Worm (Caenorhabditis elegans) whole organism, L1 larva: Measurements from ENCODE around the gene nlp-24.

Experiments
- C16A3.4 ChIP-seq: fragments of 150-350 bp; optimal IDR thresholded peaks from 2 replicates; lab custom pipeline; 2014; ENCODE audit warnings: missing biosample characterization, missing genetic modification characterization
- C34B4.2 ChIP-seq: sonication (generic microtip); optimal IDR thresholded peaks from 2 replicates; lab custom pipeline; 2017; ENCODE audit warnings: mild to moderate bottlenecking, missing genetic modification characterization, missing compliant biosample characterization
- F16B12.6 ChIP-seq: fragments of 150-350 bp; optimal IDR thresholded peaks from 2 replicates; lab custom pipeline; 2014; ENCODE audit warnings: missing biosample characterization, missing genetic modification characterization
- aha-1 ChIP-seq: fragments of 150-350 bp; optimal IDR thresholded peaks from 2 replicates; lab custom pipeline; 2014; ENCODE audit warnings: missing biosample characterization, missing genetic modification characterization
- alr-1 ChIP-seq: fragments of 200-800 bp; sonication (Bioruptor generic); optimal IDR thresholded peaks from 2 replicates; lab custom pipeline; 2018; ENCODE audit warnings: borderline replicate concordance, mild to moderate bottlenecking, missing genetic modification characterization, missing compliant biosample characterization
- aly-2 ChIP-seq: fragments of 150-350 bp; optimal IDR thresholded peaks from 2 replicates; lab custom pipeline; 2014; ENCODE audit warnings: missing biosample characterization, missing genetic modification characterization
- ceh-63 ChIP-seq: fragments of 200-800 bp; sonication (Bioruptor generic); optimal IDR thresholded peaks from 2 replicates; lab custom pipeline; 2018; ENCODE audit warnings: mild to moderate bottlenecking, missing genetic modification characterization, missing compliant biosample characterization
- ceh-88 ChIP-seq: fragments of 200-800 bp; sonication (Bioruptor generic); IDR thresholded peaks from 2 replicates; pipeline ENCODE4 v1.3.6; 2022; ENCODE audit warnings: missing genetic modification characterization, missing compliant biosample characterization
- ceh-90 ChIP-seq: sonication (generic microtip); optimal IDR thresholded peaks from 2 replicates; lab custom pipeline; 2016; ENCODE audit warnings: missing genetic modification characterization, missing compliant biosample characterization
- dpl-1 ChIP-seq, 3 experiments: fragments of 150-350 bp in 2 of 3; sonication (generic microtip) in 1 of 3; optimal IDR thresholded peaks; 2 replicates each; lab custom pipeline; 2014 to 2017; ENCODE audit warnings: missing biosample characterization in 3 of 3, missing genetic modification characterization in 3 of 3, missing genetic modification reagents in 3 of 3
- dsc-1 ChIP-seq: sonication (generic microtip); optimal IDR thresholded peaks from 2 replicates; lab custom pipeline; 2016; ENCODE audit warnings: mild to moderate bottlenecking, missing genetic modification characterization, missing compliant biosample characterization
- efl-1 ChIP-seq, 4 experiments: fragments of 150-350 bp; optimal IDR thresholded peaks in 3 of 4; peaks in 1 of 4; 1 replicate in 1 of 4; 2 replicates in 3 of 4; lab custom pipeline; 2014; ENCODE audit warnings: missing biosample characterization in 2 of 4, missing genetic modification characterization in 2 of 4, missing genetic modification reagents in 2 of 4
- egl-13 ChIP-seq: sonication (generic microtip); optimal IDR thresholded peaks from 2 replicates; lab custom pipeline; 2016; ENCODE audit warnings: missing genotype, missing genetic modification reagents, missing genetic modification characterization, missing compliant biosample characterization
- elt-2 ChIP-seq: sonication (generic microtip); optimal IDR thresholded peaks from 2 replicates; lab custom pipeline; 2016; ENCODE audit warnings: missing genetic modification characterization, mild to moderate bottlenecking, inconsistent platforms, missing compliant biosample characterization, missing genetic modification reagents
- ets-5 ChIP-seq: fragments of 200-800 bp; sonication (Bioruptor generic); IDR thresholded peaks from 2 replicates; pipeline ENCODE4 v1.3.6; 2022; ENCODE audit warnings: missing genetic modification characterization, missing compliant biosample characterization
- fkh-10 ChIP-seq: sonication (generic microtip); optimal IDR thresholded peaks from 2 replicates; lab custom pipeline; 2017; ENCODE audit warnings: missing biosample characterization, missing genetic modification reagents, missing genetic modification characterization
- fkh-8 ChIP-seq: sonication (generic microtip); optimal IDR thresholded peaks from 2 replicates; lab custom pipeline; 2016; ENCODE audit warnings: mild to moderate bottlenecking, missing genetic modification characterization, missing compliant biosample characterization
- irx-1 ChIP-seq: sonication (generic microtip); optimal IDR thresholded peaks from 2 replicates; lab custom pipeline; 2016; ENCODE audit warnings: missing genetic modification characterization, missing compliant biosample characterization
- isw-1 ChIP-seq: fragments of 200-800 bp; sonication (Bioruptor generic); IDR thresholded peaks from 2 replicates; pipeline ENCODE4 v1.3.6; 2022; ENCODE audit warnings: missing genetic modification characterization, missing compliant biosample characterization
- jun-1 ChIP-seq: fragments of 150-350 bp; optimal IDR thresholded peaks from 2 replicates; lab custom pipeline; 2014; ENCODE audit warnings: missing biosample characterization, missing genetic modification reagents, missing genetic modification characterization
- lin-14 ChIP-seq: fragments of 200-800 bp; sonication (Bioruptor generic); optimal IDR thresholded peaks from 2 replicates; lab custom pipeline; 2018; ENCODE audit warnings: mild to moderate bottlenecking, missing genetic modification characterization, moderate library complexity, missing compliant biosample characterization
- lin-15B ChIP-seq: fragments of 150-350 bp; sonication (generic microtip); optimal IDR thresholded peaks from 3 replicates; lab custom pipeline; 2014; ENCODE audit warnings: missing biosample characterization, missing genetic modification characterization
- lin-35 ChIP-seq, 2 experiments: fragments of 150-350 bp; optimal IDR thresholded peaks; 2 replicates each; lab custom pipeline; 2014; ENCODE audit warnings: missing biosample characterization in 2 of 2, missing genetic modification characterization in 2 of 2, missing genetic modification reagents in 2 of 2
- lin-39 ChIP-seq: fragments of 150-350 bp; optimal IDR thresholded peaks from 2 replicates; lab custom pipeline; 2014; ENCODE audit warnings: missing biosample characterization, missing genetic modification reagents, missing genetic modification characterization
- lir-3 ChIP-seq: sonication (generic microtip); optimal IDR thresholded peaks from 2 replicates; lab custom pipeline; 2016; ENCODE audit warnings: mild to moderate bottlenecking, missing genetic modification characterization, moderate library complexity, missing compliant biosample characterization; ENCODE audit not compliant: poor library complexity
- lsy-2 ChIP-seq, 2 experiments: fragments of 150-350 bp; optimal IDR thresholded peaks; 2 replicates each; lab custom pipeline; 2014; ENCODE audit warnings: missing biosample characterization in 2 of 2, missing genetic modification characterization in 2 of 2
- mab-9 ChIP-seq: fragments of 200-800 bp; sonication (Bioruptor generic); IDR thresholded peaks from 2 replicates; pipeline ENCODE4 v1.3.6; 2022; ENCODE audit warnings: missing genetic modification reagents, missing genetic modification characterization, missing compliant biosample characterization
- mdl-1 ChIP-seq, 2 experiments: fragments of 150-350 bp; optimal IDR thresholded peaks; 2 replicates each; lab custom pipeline; 2014 to 2017; ENCODE audit warnings: missing biosample characterization in 2 of 2, missing genetic modification characterization in 2 of 2, inconsistent platforms in 1 of 2
- mef-2 ChIP-seq: fragments of 150-350 bp; optimal IDR thresholded peaks from 2 replicates; lab custom pipeline; 2014; ENCODE audit warnings: missing biosample characterization, missing genetic modification characterization
- mep-1 ChIP-seq: fragments of 150-350 bp; optimal IDR thresholded peaks from 2 replicates; lab custom pipeline; 2014; ENCODE audit warnings: missing biosample characterization, missing genetic modification characterization
- nhr-11 ChIP-seq: fragments of 150-350 bp; optimal IDR thresholded peaks from 2 replicates; lab custom pipeline; 2014; ENCODE audit warnings: missing biosample characterization, missing genetic modification characterization
- nhr-12 ChIP-seq: sonication (generic microtip); optimal IDR thresholded peaks from 2 replicates; lab custom pipeline; 2017; ENCODE audit warnings: missing biosample characterization, missing genetic modification characterization
- nhr-19 ChIP-seq: fragments of 200-800 bp; sonication (Bioruptor generic); conservative IDR thresholded peaks from 2 replicates; pipeline ENCODE4 v1.3.6; 2022; ENCODE audit warnings: missing genetic modification characterization, missing compliant biosample characterization
- nhr-20 ChIP-seq: sonication (generic microtip); optimal IDR thresholded peaks from 2 replicates; lab custom pipeline; 2016; ENCODE audit warnings: mild to moderate bottlenecking, missing genetic modification characterization, missing compliant biosample characterization
- nhr-237 ChIP-seq: fragments of 150-350 bp; optimal IDR thresholded peaks from 2 replicates; lab custom pipeline; 2014; ENCODE audit warnings: missing biosample characterization, missing genetic modification characterization
- nhr-47 ChIP-seq: sonication (generic microtip); optimal IDR thresholded peaks from 2 replicates; lab custom pipeline; 2016; ENCODE audit warnings: mild to moderate bottlenecking, missing genetic modification characterization, moderate library complexity, missing compliant biosample characterization
- nhr-71 ChIP-seq: sonication (generic microtip); optimal IDR thresholded peaks from 2 replicates; lab custom pipeline; 2016; ENCODE audit warnings: mild to moderate bottlenecking, missing genetic modification characterization, moderate library complexity, missing compliant biosample characterization
- nhr-76 ChIP-seq: sonication (generic microtip); optimal IDR thresholded peaks from 2 replicates; lab custom pipeline; 2017; ENCODE audit warnings: missing biosample characterization, missing genetic modification characterization
- nhr-77 ChIP-seq: fragments of 150-350 bp; optimal IDR thresholded peaks from 2 replicates; lab custom pipeline; 2014; ENCODE audit warnings: missing biosample characterization, missing genetic modification characterization
- pag-3 ChIP-seq: sonication (generic microtip); optimal IDR thresholded peaks from 2 replicates; lab custom pipeline; 2017; ENCODE audit warnings: missing genetic modification characterization, mild to moderate bottlenecking, missing compliant biosample characterization, antibody characterized with exemption, borderline replicate concordance; ENCODE audit not compliant: insufficient read depth
- pqm-1 ChIP-seq: sonication (generic microtip); optimal IDR thresholded peaks from 3 replicates; lab custom pipeline; 2017; ENCODE audit warnings: missing biosample characterization, missing genetic modification characterization
- rnt-1 ChIP-seq: sonication (generic microtip); optimal IDR thresholded peaks from 2 replicates; lab custom pipeline; 2016; ENCODE audit warnings: mild to moderate bottlenecking, missing genetic modification characterization, moderate library complexity, missing compliant biosample characterization
- snpc-4 ChIP-seq: fragments of 150-350 bp; optimal IDR thresholded peaks from 2 replicates; lab custom pipeline; 2014; ENCODE audit warnings: missing biosample characterization, missing genetic modification characterization
- sptf-1 ChIP-seq: fragments of 150-350 bp; optimal IDR thresholded peaks from 2 replicates; lab custom pipeline; 2014; ENCODE audit warnings: missing biosample characterization, missing genetic modification characterization
- swsn-7 ChIP-seq: sonication (generic microtip); optimal IDR thresholded peaks from 2 replicates; lab custom pipeline; 2016; ENCODE audit warnings: missing genetic modification characterization, missing compliant biosample characterization
- tbx-2 ChIP-seq: sonication (generic microtip); optimal IDR thresholded peaks from 2 replicates; lab custom pipeline; 2016; ENCODE audit warnings: missing genetic modification characterization, missing compliant biosample characterization
- tlp-1 ChIP-seq: fragments of 150-350 bp; optimal IDR thresholded peaks from 2 replicates; lab custom pipeline; 2014; ENCODE audit warnings: missing biosample characterization, missing genetic modification characterization
- unc-130 ChIP-seq: fragments of 150-350 bp; optimal IDR thresholded peaks from 2 replicates; lab custom pipeline; 2017; ENCODE audit warnings: missing biosample characterization, missing genetic modification characterization, inconsistent platforms
- unc-30 ChIP-seq: sonication (generic microtip); optimal IDR thresholded peaks from 2 replicates; lab custom pipeline; 2017; ENCODE audit warnings: missing biosample characterization, missing genetic modification characterization
- unc-62 ChIP-seq: fragments of 150-350 bp; optimal IDR thresholded peaks from 2 replicates; lab custom pipeline; 2014; ENCODE audit warnings: missing biosample characterization, missing genetic modification reagents, missing genetic modification characterization
- unc-86 ChIP-seq: sonication (generic microtip); optimal IDR thresholded peaks from 2 replicates; lab custom pipeline; 2016; ENCODE audit warnings: missing genetic modification characterization, missing compliant biosample characterization
- unc-98 ChIP-seq: fragments of 200-800 bp; sonication (Bioruptor generic); IDR thresholded peaks from 2 replicates; pipeline ENCODE4 v1.3.6; 2022; ENCODE audit warnings: missing genetic modification characterization, missing compliant biosample characterization
- xbp-1 ChIP-seq: sonication (generic microtip); optimal IDR thresholded peaks from 2 replicates; lab custom pipeline; 2016; ENCODE audit warnings: missing genetic modification characterization, missing compliant biosample characterization

nlp-24 gene

ce11 chrV:11638634-11639117 is 22.5 kb downstream of the nlp-24 start:
- TF ChIP-seq unc-30 (tag; lab: Kevin White, UChicago) (no peak), nhr-12 (tag; lab: Kevin White, UChicago) (no peak), mep-1 (peak; percentile 43), pag-3 (no peak), C16A3.4 (tag; lab: Kevin White, UChicago) (peak; percentile 27), ceh-88 (peak; percentile 57; the same call in 1 of the 2 replicates), nhr-237 (tag; lab: Kevin White, UChicago) (no peak), snpc-4 (tag; lab: Kevin White, UChicago) (no peak), elt-2 (tag; lab: Kevin White, UChicago) (no peak), C34B4.2 (no peak), nhr-47 (tag; lab: Kevin White, UChicago) (peak; percentile 42), rnt-1 (tag; lab: Kevin White, UChicago) (peak; percentile 74), unc-98 (GFP tag; lab: Robert Waterston, UW) (peak; percentile 21; the same call in 1 of the 2 replicates), nhr-77 (peak; percentile 12), ceh-63 (GFP tag; lab: Kevin White, UChicago) (peak; percentile 70), fkh-8 (peak; percentile 70), lin-35 (GFP tag; optimal IDR thresholded peaks at IDR 0.05; lab: Kevin White, UChicago) (peak in 1 of 2 experiments; percentile 51), lin-14 (peak; percentile 95), mab-9 (GFP tag; lab: Robert Waterston, UW) (no peak), F16B12.6 (tag; lab: Kevin White, UChicago) (no peak), sptf-1 (tag; lab: Kevin White, UChicago) (no peak), dpl-1 (GFP tag; optimal IDR thresholded peaks at IDR 0.05; lab: Kevin White, UChicago) (peak in 1 of 3 experiments; percentile 21), swsn-7 (tag; lab: Kevin White, UChicago) (peak; percentile 44), alr-1 (no peak), nhr-71 (tag; lab: Kevin White, UChicago) (peak; percentile 77), lir-3 (tag; lab: Kevin White, UChicago) (no peak), unc-62 (GFP tag; lab: Kevin White, UChicago) (no peak), mef-2 (tag; lab: Kevin White, UChicago) (no peak), efl-1 (optimal IDR thresholded peaks at IDR 0.05; lab: Kevin White, UChicago) (peak; percentile 26 to 39), efl-1 (GFP tag; optimal IDR thresholded peaks at IDR 0.05 in 1 of 2; lab: Kevin White, UChicago) (peak in 1 of 2 experiments; percentile 77), nhr-76 (tag; lab: Kevin White, UChicago) (no peak), tlp-1 (tag; lab: Kevin White, UChicago) (no peak), nhr-19 (GFP tag; lab: Robert Waterston, UW) (peak; percentile 78), isw-1 (GFP tag; lab: Robert Waterston, UW) (peak; percentile 50), ceh-90 (tag; lab: Kevin White, UChicago) (no peak), ets-5 (GFP tag; lab: Robert Waterston, UW) (no peak), unc-86 (tag; lab: Kevin White, UChicago) (peak; percentile 28), pqm-1 (tag; lab: Kevin White, UChicago) (no peak), fkh-10 (GFP tag; lab: Kevin White, UChicago) (peak; percentile 61), egl-13 (peak; percentile 50), dsc-1 (tag; lab: Kevin White, UChicago) (peak; percentile 51), xbp-1 (tag; lab: Kevin White, UChicago) (no peak), lsy-2 (tag; optimal IDR thresholded peaks at IDR 0.05; lab: Kevin White, UChicago) (peak; percentile 50 to 66), aha-1 (tag; lab: Kevin White, UChicago) (no peak), nhr-20 (peak; percentile 45), lin-15B (no peak), lin-39 (tag; lab: Kevin White, UChicago) (no peak), aly-2 (no peak), irx-1 (tag; lab: Kevin White, UChicago) (peak; percentile 21), unc-130 (tag; lab: Kevin White, UChicago) (peak; percentile 15), tbx-2 (tag; lab: Kevin White, UChicago) (peak; percentile 36), jun-1 (tag; lab: Kevin White, UChicago) (peak; percentile 31), mdl-1 (tag; optimal IDR thresholded peaks at IDR 0.05; lab: Kevin White, UChicago) (peak in 1 of 2 experiments; percentile 40), nhr-11 (tag; lab: Kevin White, UChicago) (no peak)
